Fruit fly (Drosophila melanogaster): ENCODE data around the gene Efhc1.1.

DNA sequence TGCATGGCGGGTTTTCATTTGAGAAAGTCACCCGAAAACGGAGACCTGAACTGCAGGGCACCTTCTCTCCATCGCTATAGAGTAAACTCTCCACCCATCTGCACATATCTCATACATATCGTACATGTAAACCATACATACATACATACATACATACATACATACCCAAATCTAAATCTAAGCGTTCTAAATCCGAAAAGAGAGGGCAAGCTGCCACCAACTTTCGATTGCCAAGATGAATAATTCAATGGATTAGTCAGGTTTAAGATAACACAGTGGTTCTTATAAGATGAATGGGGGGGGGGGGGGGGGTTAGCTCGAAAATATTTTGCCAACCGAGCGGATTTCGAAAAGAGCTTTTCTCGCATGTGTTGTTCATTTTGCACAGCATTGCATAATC lies 31.0 kb upstream of the Efhc1.1 start:
- no peak for TF ChIP-seq CG15710 (tag; optimal IDR thresholded peaks at IDR 0.05)
- no peak for TF ChIP-seq Ets98B (GFP tag; IDR thresholded peaks at IDR 0.05)
- TF ChIP-seq CG32121 (GFP tag; IDR thresholded peaks at IDR 0.05): no peak
- TF ChIP-seq CG17806 (tag; optimal IDR thresholded peaks at IDR 0.05): no peak
- no peak for TF ChIP-seq D1 (tag; optimal IDR thresholded peaks at IDR 0.05)
- TF ChIP-seq CG14655 (GFP tag; optimal IDR thresholded peaks at IDR 0.05): no peak
- no peak for TF ChIP-seq Snoo (tag; optimal IDR thresholded peaks at IDR 0.05)
- TF ChIP-seq CG34367 (tag; optimal IDR thresholded peaks at IDR 0.05): no peak
- no peak for TF ChIP-seq CG8159 (tag; optimal IDR thresholded peaks at IDR 0.05)
- TF ChIP-seq Pif1A (GFP tag; optimal IDR thresholded peaks at IDR 0.05): no peak
- TF ChIP-seq CG13204 (GFP tag; optimal IDR thresholded peaks at IDR 0.05): no peak

Data from whole organism, pupa.